Fruit fly (Drosophila melanogaster): ENCODE data around the gene Urm1.

DNA sequence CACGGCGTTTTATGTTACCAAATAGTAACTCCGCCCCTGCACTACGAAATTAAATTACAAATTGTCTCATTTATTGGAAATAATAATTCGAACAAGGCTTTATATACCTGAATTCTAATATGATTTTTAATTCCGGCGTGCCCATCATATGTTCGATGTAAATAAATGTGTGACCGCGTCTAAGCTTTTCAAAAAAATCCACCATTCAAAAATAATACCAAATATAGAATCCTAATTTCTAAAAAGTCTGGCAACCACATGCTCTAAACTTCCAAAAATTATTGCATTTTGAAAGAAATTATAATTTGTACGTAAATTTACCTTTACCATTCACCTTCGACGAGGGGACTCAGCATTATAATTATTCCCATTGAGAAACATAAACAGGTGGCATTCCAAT, at the start of gene Urm1:
- TF ChIP-seq CG8478 (optimal IDR thresholded peaks at IDR 0.05) (no peak), CTCF (optimal IDR thresholded peaks at IDR 0.05) (no peak)
